Worm (Caenorhabditis elegans): ENCODE results near the gene dpy-27.

Gene dpy-27

DNA sequence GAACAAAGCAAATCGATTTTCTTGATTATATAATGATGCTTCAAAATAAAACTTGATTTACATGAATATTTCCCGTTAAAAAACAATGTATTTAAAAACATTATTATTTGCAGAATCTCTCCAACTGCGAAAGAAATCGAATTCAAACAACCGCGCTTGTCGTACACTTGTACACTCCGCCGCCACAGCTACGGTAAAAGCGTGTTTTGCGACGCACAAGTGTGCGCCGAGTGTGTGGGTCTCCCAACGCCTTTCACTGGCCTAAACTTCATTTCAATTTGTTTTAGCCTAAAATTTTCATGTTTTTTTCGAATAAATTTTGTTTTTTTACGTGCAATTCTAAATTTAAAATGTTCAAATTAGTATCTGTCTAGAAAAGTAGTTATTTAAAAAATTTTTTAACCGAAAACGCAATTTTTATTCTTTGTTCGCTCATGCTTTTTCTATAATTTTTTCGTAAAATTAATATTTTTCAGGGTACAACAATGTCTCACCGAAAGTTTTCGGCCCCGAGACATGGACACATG lies 48.0 kb upstream of the dpy-27 start, which contains the start of gene rpl-3 (continued):
- TF ChIP-seq zag-1 (tag; optimal IDR thresholded peaks at IDR 0.05) (peak; percentile 96), madf-9 (GFP tag; conservative IDR thresholded peaks at IDR 0.05) (peak; percentile 100), nhr-28 (tag; optimal IDR thresholded peaks at IDR 0.05) (peak; percentile 100), zfp-2 (tag; optimal IDR thresholded peaks at IDR 0.05) (peak; percentile 95), hlh-30 (tag; optimal IDR thresholded peaks at IDR 0.05; ENCODE audit: insufficient read depth) (peak; percentile 99), snpc-4 (tag; optimal IDR thresholded peaks at IDR 0.05) (peak; percentile 70), lin-15B (tag; optimal IDR thresholded peaks at IDR 0.05) (peak; percentile 99), attf-4 (tag; optimal IDR thresholded peaks at IDR 0.05) (peak; percentile 85), unc-130 (GFP tag; optimal IDR thresholded peaks at IDR 0.05) (peak; percentile 99), tag-97 (GFP tag; IDR thresholded peaks at IDR 0.05) (peak; percentile 99), mdt-29 (GFP tag; IDR thresholded peaks at IDR 0.05) (peak; percentile 99), Y48G9A.11 (GFP tag; IDR thresholded peaks at IDR 0.05) (peak; percentile 98), dve-1 (tag; optimal IDR thresholded peaks at IDR 0.05; ENCODE audit: insufficient read depth) (peak; percentile 100), lin-1 (GFP tag; IDR thresholded peaks at IDR 0.05) (peak; percentile 99), vab-7 (GFP tag; IDR thresholded peaks at IDR 0.05) (peak; percentile 100), zip-2 (tag; optimal IDR thresholded peaks at IDR 0.05) (peak; percentile 97), Y5F2A.4 (GFP tag; optimal IDR thresholded peaks at IDR 0.05) (peak; percentile 98), lir-3 (tag; optimal IDR thresholded peaks at IDR 0.05) (peak; percentile 93), D1046.2 (GFP tag; IDR thresholded peaks at IDR 0.05) (peak; percentile 99), arid-1 (GFP tag; conservative IDR thresholded peaks at IDR 0.05) (peak; percentile 99), R02D3.7 (tag; optimal IDR thresholded peaks at IDR 0.05) (peak; percentile 68), fos-1 (tag; optimal IDR thresholded peaks at IDR 0.05) (peak; percentile 99), cey-2 (tag; optimal IDR thresholded peaks at IDR 0.05; ENCODE audit: borderline replicate concordance, insufficient read depth) (peak; percentile 97), mxl-3 (GFP tag; optimal IDR thresholded peaks at IDR 0.05) (peak; percentile 99), mxl-2 (GFP tag; conservative IDR thresholded peaks at IDR 0.05) (peak; percentile 96), nhr-11 (tag; optimal IDR thresholded peaks at IDR 0.05) (peak; percentile 100), php-3 (GFP tag; IDR thresholded peaks at IDR 0.05) (peak; percentile 100), F26F4.8 (GFP tag; conservative IDR thresholded peaks at IDR 0.05) (peak; percentile 83), madf-5 (GFP tag; IDR thresholded peaks at IDR 0.05) (peak; percentile 100), nhr-102 (tag; optimal IDR thresholded peaks at IDR 0.05) (peak; percentile 100), nhr-77 (tag; optimal IDR thresholded peaks at IDR 0.05) (peak; percentile 100), ztf-7 (tag; optimal IDR thresholded peaks at IDR 0.05) (peak; percentile 97), daf-12 (tag; optimal IDR thresholded peaks at IDR 0.05) (no peak), ceh-82 (tag; optimal IDR thresholded peaks at IDR 0.05) (peak; percentile 94), mep-1 (tag; optimal IDR thresholded peaks at IDR 0.05) (peak; percentile 100), mes-2 (tag; optimal IDR thresholded peaks at IDR 0.05; ENCODE audit: poor library complexity, severe bottlenecking) (peak; percentile 100), F44E2.7 (GFP tag; IDR thresholded peaks at IDR 0.05) (peak; percentile 99), set-16 (GFP tag; IDR thresholded peaks at IDR 0.05) (peak; percentile 88), nhr-25 (tag; optimal IDR thresholded peaks at IDR 0.05; ENCODE audit: borderline replicate concordance, insufficient read depth) (peak; percentile 99), tra-1 (GFP tag; IDR thresholded peaks at IDR 0.05) (peak; percentile 100), nhr-76 (tag; optimal IDR thresholded peaks at IDR 0.05) (peak; percentile 92), F49E8.2 (tag; optimal IDR thresholded peaks at IDR 0.05; ENCODE audit: borderline replicate concordance) (peak; percentile 98), lin-38 (GFP tag; IDR thresholded peaks at IDR 0.05) (peak; percentile 100), fkh-10 (GFP tag; optimal IDR thresholded peaks at IDR 0.05) (peak; percentile 100), rbr-2 (tag; optimal IDR thresholded peaks at IDR 0.05) (peak; percentile 100), unc-39 (tag; optimal IDR thresholded peaks at IDR 0.05) (peak; percentile 60), Y75B8A.6 (GFP tag; IDR thresholded peaks at IDR 0.05) (peak; percentile 100), lsy-2 (tag; optimal IDR thresholded peaks at IDR 0.05) (peak; percentile 100), nhr-48 (tag; optimal IDR thresholded peaks at IDR 0.05) (peak; percentile 99), lin-13 (GFP tag; optimal IDR thresholded peaks at IDR 0.05) (peak; percentile 100)
